Worm (Caenorhabditis elegans): Measurements from ENCODE around the gene nuo-4.

The nuo-4 gene

DNA sequence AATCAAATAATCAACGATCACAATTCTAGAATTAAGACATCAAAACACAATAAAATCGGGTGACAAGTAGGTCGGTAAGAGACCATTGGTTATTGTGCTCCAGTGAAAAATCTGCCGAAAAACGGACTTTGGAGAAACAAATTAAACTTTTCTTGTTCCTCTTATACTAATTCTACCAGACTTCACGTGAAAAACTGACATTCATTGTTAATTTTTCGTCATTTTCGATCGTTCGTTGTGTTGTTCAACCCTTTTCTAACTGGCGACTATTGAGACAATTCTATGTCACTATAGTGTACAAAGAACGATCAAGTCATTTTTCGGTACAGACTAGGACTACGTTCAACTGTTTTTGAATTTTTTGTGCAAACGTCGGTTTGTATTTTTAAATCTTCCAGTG lies 38.1 kb downstream of the nuo-4 start (continued):
- TF ChIP-seq nhr-71 (tag; optimal IDR thresholded peaks at IDR 0.05) (peak; percentile 66), zag-1 (tag; optimal IDR thresholded peaks at IDR 0.05) (no peak), dsc-1 (tag; optimal IDR thresholded peaks at IDR 0.05) (no peak), lir-3 (tag; optimal IDR thresholded peaks at IDR 0.05; ENCODE audit: poor library complexity) (no peak), snpc-4 (tag; optimal IDR thresholded peaks at IDR 0.05) (no peak), irx-1 (tag; optimal IDR thresholded peaks at IDR 0.05) (no peak), lin-14 (GFP tag; optimal IDR thresholded peaks at IDR 0.05) (peak; percentile 48)

DNA sequence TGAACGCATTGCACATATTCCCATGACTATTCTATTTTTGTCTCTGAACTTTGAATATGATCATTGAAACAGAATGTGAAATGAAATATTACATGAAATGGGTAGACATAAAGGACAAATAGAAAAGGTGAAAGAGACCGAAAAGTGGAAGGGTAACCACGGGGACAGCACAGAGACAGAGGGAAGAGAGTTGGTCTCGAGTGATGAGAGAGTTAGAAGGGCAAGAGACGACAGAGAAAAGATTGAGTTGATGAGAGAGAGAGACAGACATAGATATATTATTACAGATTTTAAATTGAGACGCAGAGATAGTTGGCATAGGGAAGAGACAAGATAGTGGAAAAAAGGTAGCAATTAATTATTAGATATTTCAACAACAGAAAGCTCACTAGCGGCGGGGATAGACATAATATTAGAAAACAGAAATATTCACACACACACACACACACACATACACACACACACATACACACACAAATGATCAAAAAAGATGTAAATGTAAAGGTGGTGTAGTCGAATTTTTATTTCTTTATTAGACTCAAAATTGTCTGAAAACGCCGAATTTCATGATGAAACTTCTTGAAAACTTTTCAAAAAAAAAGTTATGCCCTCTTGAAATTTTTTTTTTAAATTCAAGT lies 41.9 kb downstream of the nuo-4 start:
- no peak for TF ChIP-seq unc-30 (tag; optimal IDR thresholded peaks at IDR 0.05)
- TF ChIP-seq nhr-12 (tag; optimal IDR thresholded peaks at IDR 0.05), result no peak
- TF ChIP-seq mab-9 (GFP tag; IDR thresholded peaks at IDR 0.05), result no peak
- no peak for TF ChIP-seq C04F5.9 (tag; optimal IDR thresholded peaks at IDR 0.05)
- no peak for TF ChIP-seq C34B4.2 (tag; optimal IDR thresholded peaks at IDR 0.05)
- TF ChIP-seq nhr-84 (tag; optimal IDR thresholded peaks at IDR 0.05), result no peak
- TF ChIP-seq lin-14 (GFP tag; optimal IDR thresholded peaks at IDR 0.05), result peak; percentile 90
- no peak for TF ChIP-seq hpl-2 (GFP tag; optimal IDR thresholded peaks at IDR 0.05)
- peak; percentile 55 for TF ChIP-seq tbx-2 (tag; optimal IDR thresholded peaks at IDR 0.05)
- peak; percentile 51 for TF ChIP-seq lin-39 (tag; optimal IDR thresholded peaks at IDR 0.05)
- TF ChIP-seq unc-130 (tag; optimal IDR thresholded peaks at IDR 0.05), result no peak
- TF ChIP-seq nhr-71 (tag; optimal IDR thresholded peaks at IDR 0.05), result peak; percentile 91
- TF ChIP-seq mef-2 (tag; optimal IDR thresholded peaks at IDR 0.05), result no peak
- peak; percentile 86 for TF ChIP-seq nhr-19 (GFP tag; conservative IDR thresholded peaks at IDR 0.05)
- peak; percentile 73 to 84 for TF ChIP-seq lsy-2 (tag; optimal IDR thresholded peaks at IDR 0.05)
- peak; percentile 75 for TF ChIP-seq nhr-47 (tag; optimal IDR thresholded peaks at IDR 0.05)
- peak; percentile 84 for TF ChIP-seq jun-1 (tag; optimal IDR thresholded peaks at IDR 0.05)
- TF ChIP-seq unc-98 (GFP tag; IDR thresholded peaks at IDR 0.05), result no peak
- TF ChIP-seq snu-23 (GFP tag; optimal IDR thresholded peaks at IDR 0.05), result peak; percentile 88
- no peak for TF ChIP-seq fkh-10 (GFP tag; optimal IDR thresholded peaks at IDR 0.05)
- no peak for TF ChIP-seq tlp-1 (tag; optimal IDR thresholded peaks at IDR 0.05)
- TF ChIP-seq ceh-90 (tag; optimal IDR thresholded peaks at IDR 0.05), result no peak
- peak; percentile 41 for TF ChIP-seq fos-1 (tag; optimal IDR thresholded peaks at IDR 0.05)
- TF ChIP-seq aly-2 (tag; optimal IDR thresholded peaks at IDR 0.05), result peak; percentile 68
- TF ChIP-seq pag-3 (tag; optimal IDR thresholded peaks at IDR 0.05; ENCODE audit: borderline replicate concordance, insufficient read depth), result no peak
- TF ChIP-seq snpc-4 (tag; optimal IDR thresholded peaks at IDR 0.05), result peak; percentile 13
- TF ChIP-seq nhr-85 (tag), result peak; percentile 95
- no peak for TF ChIP-seq fkh-4 (tag; optimal IDR thresholded peaks at IDR 0.05; ENCODE audit: borderline replicate concordance)
- peak; percentile 74 for TF ChIP-seq nhr-77 (tag; optimal IDR thresholded peaks at IDR 0.05)
- TF ChIP-seq grh-1 (GFP tag; IDR thresholded peaks at IDR 0.05), result no peak
- peak; percentile 53 for TF ChIP-seq pax-3 (tag; optimal IDR thresholded peaks at IDR 0.05)
- TF ChIP-seq lin-15B (tag; optimal IDR thresholded peaks at IDR 0.05), result no peak
- TF ChIP-seq dpl-1 (GFP tag; optimal IDR thresholded peaks at IDR 0.05), result peak; percentile 13 to 61 (median 29)
- TF ChIP-seq hlh-4 (tag; optimal IDR thresholded peaks at IDR 0.05), result no peak
- no peak for TF ChIP-seq ama-1 (optimal IDR thresholded peaks at IDR 0.05)
- TF ChIP-seq elt-2 (tag; optimal IDR thresholded peaks at IDR 0.05), result peak; percentile 26
- TF ChIP-seq efl-3 (GFP tag; optimal IDR thresholded peaks at IDR 0.05), result no peak
- TF ChIP-seq swsn-7 (tag; optimal IDR thresholded peaks at IDR 0.05), result peak; percentile 74
- TF ChIP-seq Y116A8C.19 (tag; optimal IDR thresholded peaks at IDR 0.05; ENCODE audit: borderline replicate concordance), result no peak
- peak; percentile 78 for TF ChIP-seq blmp-1 (tag; optimal IDR thresholded peaks at IDR 0.05)
- peak; percentile 2 for TF ChIP-seq egl-13 (tag; optimal IDR thresholded peaks at IDR 0.05)
- TF ChIP-seq ets-5 (GFP tag; IDR thresholded peaks at IDR 0.05), result no peak
- TF ChIP-seq sptf-1 (tag; optimal IDR thresholded peaks at IDR 0.05), result no peak
- peak; percentile 50 to 64 (median 59) for TF ChIP-seq ceh-82 (tag; optimal IDR thresholded peaks at IDR 0.05)
- no peak for TF ChIP-seq unc-86 (tag; optimal IDR thresholded peaks at IDR 0.05)
- no peak for TF ChIP-seq alr-1 (tag; optimal IDR thresholded peaks at IDR 0.05; ENCODE audit: borderline replicate concordance)
- peak; percentile 43 for TF ChIP-seq sox-4 (tag; optimal IDR thresholded peaks at IDR 0.05)

All from whole organism, L1 larva.